Fruit fly (Drosophila melanogaster) whole organism, prepupa: ENCODE data around the gene CG31178.

Source experiments
- Blimp-1 ChIP-seq: fragments of 200-800 bp; sonication (Bioruptor generic); optimal IDR thresholded peaks from 3 replicates; lab custom pipeline; 2017; ENCODE audit warnings: missing biosample characterization, missing genetic modification characterization, mild to moderate bottlenecking, moderate library complexity, missing genetic modification reagents
- CG10631 ChIP-seq: fragments of 200-800 bp; sonication (Bioruptor generic); optimal IDR thresholded peaks from 2 replicates; lab custom pipeline; 2016; ENCODE audit warnings: missing biosample characterization, missing genetic modification characterization
- CG10669 ChIP-seq: fragments of 200-800 bp; sonication (Bioruptor generic); optimal IDR thresholded peaks from 3 replicates; lab custom pipeline; 2018; ENCODE audit warnings: missing biosample characterization, mild to moderate bottlenecking, missing genetic modification characterization, moderate library complexity
- CG11294 ChIP-seq: fragments of 200-800 bp; sonication (Bioruptor generic); IDR thresholded peaks from 2 replicates; pipeline ENCODE4 v1.3.6; 2022; ENCODE audit warnings: missing biosample characterization, missing genetic modification characterization
- CG11762 ChIP-seq: fragments of 200-800 bp; sonication (Bioruptor generic); optimal IDR thresholded peaks from 3 replicates; lab custom pipeline; 2016; ENCODE audit warnings: missing biosample characterization, missing genetic modification characterization; ENCODE audit not compliant: insufficient read depth
- CG11902 ChIP-seq: fragments of 200-800 bp; sonication (Bioruptor generic); optimal IDR thresholded peaks from 3 replicates; lab custom pipeline; 2016; ENCODE audit warnings: missing biosample characterization, missing genetic modification characterization
- CG15336 ChIP-seq: fragments of 200-800 bp; sonication (Bioruptor generic); IDR thresholded peaks from 2 replicates; pipeline ENCODE4 v1.3.6; 2022; ENCODE audit warnings: missing biosample characterization, missing genetic modification characterization
- CG1621 ChIP-seq: fragments of 200-800 bp; sonication (Bioruptor generic); optimal IDR thresholded peaks from 3 replicates; lab custom pipeline; 2018; ENCODE audit warnings: missing biosample characterization, mild to moderate bottlenecking, missing genetic modification characterization
- CG16779 ChIP-seq: fragments of 200-800 bp; sonication (Bioruptor generic); optimal IDR thresholded peaks from 3 replicates; lab custom pipeline; 2017; ENCODE audit warnings: missing biosample characterization, mild to moderate bottlenecking, missing genetic modification characterization
- CG3032 ChIP-seq: fragments of 200-800 bp; optimal IDR thresholded peaks from 2 replicates; lab custom pipeline; 2019; ENCODE audit warnings: missing biosample characterization, mild to moderate bottlenecking, missing genetic modification characterization, moderate library complexity
- CG32006 ChIP-seq: fragments of 200-800 bp; sonication (Bioruptor generic); optimal IDR thresholded peaks from 3 replicates; lab custom pipeline; 2017; ENCODE audit warnings: missing biosample characterization, mild to moderate bottlenecking, missing genetic modification characterization
- CG34406 ChIP-seq: fragments of 200-800 bp; sonication (Bioruptor generic); optimal IDR thresholded peaks from 3 replicates; lab custom pipeline; 2016; ENCODE audit warnings: missing biosample characterization, missing genetic modification characterization
- CG3919 ChIP-seq: fragments of 200-800 bp; sonication (Bioruptor generic); optimal IDR thresholded peaks from 3 replicates; lab custom pipeline; 2016; ENCODE audit warnings: missing biosample characterization, missing genetic modification characterization
- CG6163 ChIP-seq: fragments of 200-800 bp; sonication (Bioruptor generic); IDR thresholded peaks from 3 replicates; pipeline ENCODE4 v1.3.6; 2022; ENCODE audit warnings: missing biosample characterization, missing genetic modification characterization
- CG6276 ChIP-seq: fragments of 200-800 bp; sonication (Bioruptor generic); optimal IDR thresholded peaks from 2 replicates; lab custom pipeline; 2017; ENCODE audit warnings: missing biosample characterization, mild to moderate bottlenecking, missing genetic modification characterization
- CG6808 ChIP-seq: fragments of 200-800 bp; sonication (Bioruptor generic); optimal IDR thresholded peaks from 3 replicates; lab custom pipeline; 2017; ENCODE audit warnings: missing biosample characterization, missing genetic modification characterization, mild to moderate bottlenecking, moderate library complexity, missing genetic modification reagents
- CG6854 ChIP-seq: fragments of 200-800 bp; sonication (Bioruptor generic); optimal IDR thresholded peaks from 2 replicates; lab custom pipeline; 2017; ENCODE audit warnings: missing biosample characterization, mild to moderate bottlenecking, missing genetic modification characterization
- CG8319 ChIP-seq: fragments of 200-800 bp; sonication (Bioruptor generic); optimal IDR thresholded peaks from 3 replicates; lab custom pipeline; 2016; ENCODE audit warnings: missing biosample characterization, missing genetic modification characterization
- CG9139 ChIP-seq: fragments of 200-800 bp; sonication (Bioruptor generic); optimal IDR thresholded peaks from 3 replicates; lab custom pipeline; 2017; ENCODE audit warnings: missing biosample characterization, mild to moderate bottlenecking, missing genetic modification characterization
- Eip75B ChIP-seq: fragments of 200-800 bp; sonication (Bioruptor generic); optimal IDR thresholded peaks from 3 replicates; lab custom pipeline; 2016; ENCODE audit warnings: missing biosample characterization, missing genetic modification characterization
- Eip78C ChIP-seq: fragments of 200-800 bp; sonication (Bioruptor generic); peaks from one replicate; lab custom pipeline; 2016; ENCODE audit warnings: missing biosample characterization, missing genetic modification characterization
- Eip93F ChIP-seq: fragments of 200-800 bp; sonication (Bioruptor generic); optimal IDR thresholded peaks from 2 replicates; lab custom pipeline; 2016; ENCODE audit warnings: missing biosample characterization, mild to moderate bottlenecking, missing genetic modification characterization
- Ets96B ChIP-seq: fragments of 200-800 bp; optimal IDR thresholded peaks from 2 replicates; lab custom pipeline; 2019; ENCODE audit warnings: missing biosample characterization, mild to moderate bottlenecking, missing genetic modification characterization, moderate library complexity
- Gug ChIP-seq: fragments of 200-800 bp; sonication (Bioruptor generic); IDR thresholded peaks from 2 replicates; pipeline ENCODE4 v1.3.6; 2022; ENCODE audit warnings: missing biosample characterization, missing genetic modification characterization
- Hr38 ChIP-seq: sonication (Bioruptor generic); optimal IDR thresholded peaks from 2 replicates; lab custom pipeline; 2016; ENCODE audit warnings: missing biosample characterization, missing genetic modification characterization
- Hr39 ChIP-seq: fragments of 200-800 bp; sonication (Bioruptor generic); optimal IDR thresholded peaks from 2 replicates; lab custom pipeline; 2016; ENCODE audit warnings: missing biosample characterization, missing genetic modification characterization
- Lpt ChIP-seq: fragments of 200-800 bp; sonication (Bioruptor generic); optimal IDR thresholded peaks from 3 replicates; lab custom pipeline; 2016; ENCODE audit warnings: missing biosample characterization, missing genetic modification characterization
- Met ChIP-seq: fragments of 200-800 bp; sonication (Bioruptor generic); optimal IDR thresholded peaks from 3 replicates; lab custom pipeline; 2016; ENCODE audit warnings: missing biosample characterization, missing genetic modification characterization
- OdsH ChIP-seq: fragments of 200-800 bp; sonication (Bioruptor generic); optimal IDR thresholded peaks from 3 replicates; lab custom pipeline; 2016; ENCODE audit warnings: missing biosample characterization, missing genetic modification characterization
- Smox ChIP-seq: fragments of 200-800 bp; sonication (Bioruptor generic); optimal IDR thresholded peaks from 3 replicates; lab custom pipeline; 2016; ENCODE audit warnings: missing biosample characterization, missing genetic modification characterization
- Sox102F ChIP-seq: fragments of 200-800 bp; sonication (Bioruptor generic); optimal IDR thresholded peaks from 2 replicates; lab custom pipeline; 2016; ENCODE audit warnings: missing biosample characterization, mild to moderate bottlenecking, missing genetic modification characterization
- Sox14 ChIP-seq: fragments of 200-800 bp; sonication (Bioruptor generic); optimal IDR thresholded peaks from 3 replicates; lab custom pipeline; 2016; ENCODE audit warnings: missing biosample characterization, missing genetic modification characterization
- achi ChIP-seq: fragments of 200-800 bp; sonication (Bioruptor generic); optimal IDR thresholded peaks from 3 replicates; lab custom pipeline; 2016; ENCODE audit warnings: missing biosample characterization, missing genetic modification characterization
- acj6 ChIP-seq: fragments of 200-800 bp; sonication (Bioruptor generic); optimal IDR thresholded peaks from 3 replicates; lab custom pipeline; 2016; ENCODE audit warnings: missing biosample characterization, missing genetic modification characterization
- cyc ChIP-seq: fragments of 200-800 bp; sonication (Bioruptor generic); optimal IDR thresholded peaks from 3 replicates; lab custom pipeline; 2016; ENCODE audit warnings: missing biosample characterization, missing genetic modification characterization
- dsx ChIP-seq: fragments of 200-800 bp; optimal IDR thresholded peaks from 3 replicates; lab custom pipeline; 2019; ENCODE audit warnings: missing biosample characterization, mild to moderate bottlenecking, missing genetic modification characterization, moderate library complexity; ENCODE audit not compliant: poor library complexity, severe bottlenecking
- esn ChIP-seq: fragments of 200-800 bp; sonication (Bioruptor generic); optimal IDR thresholded peaks from 2 replicates; lab custom pipeline; 2016; ENCODE audit warnings: missing biosample characterization, mild to moderate bottlenecking, missing genetic modification characterization, moderate library complexity
- fd85E ChIP-seq: fragments of 200-800 bp; sonication (Bioruptor generic); optimal IDR thresholded peaks from 3 replicates; lab custom pipeline; 2016; ENCODE audit warnings: missing biosample characterization, missing genetic modification characterization
- fkh ChIP-seq: fragments of 200-800 bp; sonication (Bioruptor generic); optimal IDR thresholded peaks from 3 replicates; lab custom pipeline; 2017; ENCODE audit warnings: missing biosample characterization, mild to moderate bottlenecking, missing genetic modification characterization, moderate library complexity
- lz ChIP-seq: fragments of 200-800 bp; sonication (Bioruptor generic); optimal IDR thresholded peaks from 3 replicates; lab custom pipeline; 2016; ENCODE audit warnings: missing biosample characterization, missing genetic modification characterization
- net ChIP-seq: fragments of 200-800 bp; sonication (Bioruptor generic); optimal IDR thresholded peaks from 3 replicates; lab custom pipeline; 2016; ENCODE audit warnings: missing biosample characterization, missing genetic modification characterization
- pdm3 ChIP-seq: fragments of 200-800 bp; sonication (Bioruptor generic); optimal IDR thresholded peaks from 3 replicates; lab custom pipeline; 2016; ENCODE audit warnings: missing biosample characterization, missing genetic modification characterization
- salr ChIP-seq, 2 experiments: fragments of 200-800 bp; sonication (Bioruptor generic); optimal IDR thresholded peaks; 3 replicates each; lab custom pipeline; 2016 to 2018; ENCODE audit warnings: missing biosample characterization in 2 of 2, missing genetic modification characterization in 2 of 2, mild to moderate bottlenecking in 1 of 2
- spab ChIP-seq: fragments of 200-800 bp; sonication (Bioruptor generic); optimal IDR thresholded peaks from 2 replicates; lab custom pipeline; 2017; ENCODE audit warnings: missing biosample characterization, mild to moderate bottlenecking, missing genetic modification characterization, missing genetic modification reagents
- svp ChIP-seq: fragments of 200-800 bp; sonication (Bioruptor generic); peaks from one replicate; lab custom pipeline; 2016; ENCODE audit warnings: missing biosample characterization, missing genetic modification characterization
- topi ChIP-seq: fragments of 200-800 bp; sonication (Bioruptor generic); optimal IDR thresholded peaks from 3 replicates; lab custom pipeline; 2016; ENCODE audit warnings: missing biosample characterization, missing genetic modification characterization

Gene CG31178

DNA sequence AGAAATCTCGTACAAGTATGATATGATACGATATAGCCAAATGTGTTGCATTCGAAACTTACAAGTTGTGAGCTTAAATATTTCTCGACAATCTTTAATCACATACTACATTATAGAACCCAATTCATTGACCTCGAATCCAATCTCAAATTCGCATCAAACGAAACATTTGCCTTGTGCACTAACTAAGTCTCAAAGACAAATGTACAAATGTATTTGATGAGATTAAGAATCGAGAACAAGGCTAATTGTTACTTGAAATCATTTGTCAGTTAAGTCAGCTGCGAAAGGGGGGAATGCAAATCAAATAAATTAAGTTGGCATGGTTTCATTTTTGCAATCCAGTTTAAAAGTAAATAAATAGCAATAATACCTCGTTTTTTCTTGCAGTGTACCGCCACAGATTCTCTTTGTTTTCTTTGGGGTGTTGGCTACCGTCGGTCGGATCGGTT, 35.0 kb upstream of the CG31178 start (continued):
- TF ChIP-seq fkh (GFP tag; lab: Kevin White, UChicago) (no peak), Sox14 (GFP tag; lab: Kevin White, UChicago) (peak; percentile 95), esn (GFP tag; lab: Kevin White, UChicago) (peak; percentile 95), CG34406 (GFP tag; lab: Kevin White, UChicago) (peak; percentile 84), CG10669 (GFP tag; lab: Kevin White, UChicago) (peak; percentile 82), CG3919 (GFP tag; lab: Kevin White, UChicago) (peak; percentile 76), CG6163 (GFP tag; lab: Robert Waterston, UW) (peak; percentile 78), lz (GFP tag; lab: Kevin White, UChicago) (peak; percentile 91), spab (GFP tag; lab: Kevin White, UChicago) (peak; percentile 93), CG32006 (peak; percentile 95), Eip93F (GFP tag; lab: Kevin White, UChicago) (peak; percentile 59), Gug (GFP tag; lab: Robert Waterston, UW) (0 out of 2 replicates have a peak, but pooled peaks have one; percentile 56), cyc (GFP tag; lab: Kevin White, UChicago) (peak; percentile 82), Met (GFP tag; lab: Kevin White, UChicago) (peak; percentile 92), Eip78C (GFP tag; lab: Kevin White, UChicago) (peak; percentile 99), Ets96B (tag; lab: Kevin White, UChicago) (peak; percentile 81), CG6276 (GFP tag; lab: Kevin White, UChicago) (peak; percentile 72), svp (peak; percentile 96), salr (GFP tag; optimal IDR thresholded peaks at IDR 0.05; lab: Kevin White, UChicago) (peak; percentile 71 to 95), Hr39 (GFP tag; lab: Kevin White, UChicago) (peak; percentile 91), CG11902 (GFP tag; lab: Kevin White, UChicago) (peak; percentile 64), CG3032 (tag; lab: Kevin White, UChicago) (peak; percentile 87), CG16779 (tag; lab: Kevin White, UChicago) (peak; percentile 87), acj6 (GFP tag; lab: Kevin White, UChicago) (peak; percentile 87), Lpt (peak; percentile 10), fd85E (GFP tag; lab: Kevin White, UChicago) (no peak), Eip75B (peak; percentile 93), CG1621 (tag; lab: Kevin White, UChicago) (peak; percentile 78)

DNA sequence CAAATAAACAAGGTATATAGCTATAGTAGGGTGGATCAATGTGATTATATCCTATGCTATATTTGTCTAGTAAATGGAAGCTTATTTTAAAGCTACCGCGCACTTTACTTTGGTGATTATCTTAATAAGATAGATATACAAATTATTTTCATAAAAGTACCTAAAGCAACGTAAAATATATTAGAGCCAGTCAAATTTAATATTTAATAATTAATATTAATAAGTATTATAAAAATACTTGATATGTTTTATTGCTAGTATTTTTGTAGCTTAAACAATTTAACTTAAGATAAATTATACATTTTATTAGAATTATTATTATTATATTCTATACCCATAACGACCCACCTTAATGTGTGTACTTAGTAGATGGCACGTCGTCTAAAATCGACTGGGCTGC, 33.9 kb upstream of the CG31178 start:
- TF ChIP-seq CG15336 (GFP tag; lab: Robert Waterston, UW) (peak; percentile 79), topi (GFP tag; lab: Kevin White, UChicago) (peak; percentile 45), dsx (GFP tag; lab: Kevin White, UChicago) (peak; percentile 91), CG34406 (GFP tag; lab: Kevin White, UChicago) (peak; percentile 86), cyc (GFP tag; lab: Kevin White, UChicago) (no peak), salr (GFP tag; optimal IDR thresholded peaks at IDR 0.05; lab: Kevin White, UChicago) (peak; percentile 42 to 78), CG3919 (GFP tag; lab: Kevin White, UChicago) (peak; percentile 68), Smox (peak; percentile 41), CG6808 (GFP tag; lab: Kevin White, UChicago) (peak; percentile 79), Met (GFP tag; lab: Kevin White, UChicago) (peak; percentile 24), CG11762 (GFP tag; lab: Kevin White, UChicago) (peak; percentile 20), Sox14 (GFP tag; lab: Kevin White, UChicago) (no peak), Hr38 (no peak), net (peak; percentile 60), CG10631 (GFP tag; lab: Kevin White, UChicago) (peak; percentile 80), spab (GFP tag; lab: Kevin White, UChicago) (peak; percentile 77), Hr39 (GFP tag; lab: Kevin White, UChicago) (no peak), Blimp-1 (GFP tag; lab: Kevin White, UChicago) (peak; percentile 12), Gug (GFP tag; lab: Robert Waterston, UW) (no peak), CG1621 (tag; lab: Kevin White, UChicago) (peak; percentile 10), Eip75B (peak; percentile 18), CG6276 (GFP tag; lab: Kevin White, UChicago) (peak; percentile 88), CG3032 (tag; lab: Kevin White, UChicago) (peak; percentile 91), CG11294 (GFP tag; lab: Robert Waterston, UW) (no peak), Sox102F (GFP tag; lab: Kevin White, UChicago) (no peak), pdm3 (GFP tag; lab: Kevin White, UChicago) (peak; percentile 35), CG8319 (peak; percentile 16), OdsH (GFP tag; lab: Kevin White, UChicago) (peak; percentile 69), CG6854 (GFP tag; lab: Kevin White, UChicago) (no peak), achi (peak; percentile 82), CG6163 (GFP tag; lab: Robert Waterston, UW) (no peak; the same call in 2 of the 3 replicates), CG16779 (tag; lab: Kevin White, UChicago) (peak; percentile 35), CG10669 (GFP tag; lab: Kevin White, UChicago) (peak; percentile 74), CG9139 (GFP tag; lab: Kevin White, UChicago) (peak; percentile 69), svp (peak; percentile 57), Eip93F (GFP tag; lab: Kevin White, UChicago) (no peak)
